Worm (Caenorhabditis elegans) whole organism, L3 larva: ENCODE results near the gene C50B6.7.

ENCODE experiments used
- R02D3.7 ChIP-seq: fragments of 150-350 bp; optimal IDR thresholded peaks from 2 replicates; lab custom pipeline; 2014; ENCODE audit warnings: missing biosample characterization, missing genetic modification characterization
- ZK546.5 ChIP-seq: sonication (generic microtip); optimal IDR thresholded peaks from 2 replicates; lab custom pipeline; 2017; ENCODE audit warnings: missing biosample characterization, missing genetic modification characterization
- aly-2 ChIP-seq: fragments of 150-350 bp; optimal IDR thresholded peaks from 2 replicates; lab custom pipeline; 2014; ENCODE audit warnings: missing biosample characterization, missing genetic modification characterization
- ama-1 ChIP-seq: fragments of 150-350 bp; optimal IDR thresholded peaks from 2 replicates; lab custom pipeline; 2018
- ceh-16 ChIP-seq: sonication (generic microtip); optimal IDR thresholded peaks from 2 replicates; lab custom pipeline; 2017; ENCODE audit warnings: missing biosample characterization, missing genetic modification characterization
- ceh-28 ChIP-seq: fragments of 150-350 bp; optimal IDR thresholded peaks from 2 replicates; lab custom pipeline; 2014; ENCODE audit warnings: missing biosample characterization, missing genetic modification reagents, missing genetic modification characterization
- ceh-82 ChIP-seq: fragments of 150-350 bp; optimal IDR thresholded peaks from 2 replicates; lab custom pipeline; 2014; ENCODE audit warnings: missing biosample characterization, missing genetic modification characterization
- ceh-9 ChIP-seq: sonication (generic microtip); optimal IDR thresholded peaks from 2 replicates; lab custom pipeline; 2018; ENCODE audit warnings: missing biosample characterization, missing genetic modification characterization
- daf-12 ChIP-seq: fragments of 150-350 bp; optimal IDR thresholded peaks from 2 replicates; lab custom pipeline; 2014; ENCODE audit warnings: missing biosample characterization, missing genetic modification reagents, missing genetic modification characterization
- egl-27 ChIP-seq: sonication (generic microtip); optimal IDR thresholded peaks from 4 replicates; lab custom pipeline; 2017; ENCODE audit warnings: missing biosample characterization, missing genetic modification reagents, missing genetic modification characterization
- egl-5 ChIP-seq: fragments of 150-350 bp; optimal IDR thresholded peaks from 2 replicates; lab custom pipeline; 2017; ENCODE audit warnings: missing biosample characterization, missing genetic modification reagents, missing genetic modification characterization, inconsistent platforms
- elt-1 ChIP-seq: fragments of 150-350 bp; optimal IDR thresholded peaks from 2 replicates; lab custom pipeline; 2014; ENCODE audit warnings: missing biosample characterization, missing genetic modification characterization
- elt-2 ChIP-seq: sonication (generic microtip); optimal IDR thresholded peaks from 2 replicates; lab custom pipeline; 2016; ENCODE audit warnings: missing genetic modification reagents, mild to moderate bottlenecking, missing genetic modification characterization, missing compliant biosample characterization
- elt-3 ChIP-seq, 3 experiments: fragments of 150-350 bp in 1 of 3; sonication (generic microtip) in 2 of 3; optimal IDR thresholded peaks; 2 replicates in 2 of 3; 4 replicates in 1 of 3; lab custom pipeline; 2014 to 2017; ENCODE audit warnings: missing biosample characterization in 3 of 3, missing genetic modification characterization in 3 of 3
- eor-1 ChIP-seq, 2 experiments: fragments of 150-350 bp; optimal IDR thresholded peaks; 2 replicates each; lab custom pipeline; 2014 to 2018; ENCODE audit warnings: missing biosample characterization in 2 of 2, missing genetic modification characterization in 2 of 2
- fkh-10 ChIP-seq: sonication (generic microtip); optimal IDR thresholded peaks from 2 replicates; lab custom pipeline; 2017; ENCODE audit warnings: missing biosample characterization, missing genetic modification reagents, missing genetic modification characterization
- fkh-2 ChIP-seq: fragments of 150-350 bp; optimal IDR thresholded peaks from 2 replicates; lab custom pipeline; 2014; ENCODE audit warnings: missing biosample characterization, missing genetic modification reagents, missing genetic modification characterization
- fos-1 ChIP-seq: fragments of 150-350 bp; optimal IDR thresholded peaks from 2 replicates; lab custom pipeline; 2014; ENCODE audit warnings: missing biosample characterization, missing genetic modification characterization
- hmg-11 ChIP-seq: sonication (generic microtip); optimal IDR thresholded peaks from 2 replicates; lab custom pipeline; 2016; ENCODE audit warnings: missing genetic modification characterization, missing compliant biosample characterization
- jun-1 ChIP-seq: fragments of 150-350 bp; optimal IDR thresholded peaks from 2 replicates; lab custom pipeline; 2014; ENCODE audit warnings: missing biosample characterization, missing genetic modification reagents, missing genetic modification characterization
- lin-15B ChIP-seq: fragments of 150-350 bp; optimal IDR thresholded peaks from 2 replicates; lab custom pipeline; 2014; ENCODE audit warnings: missing biosample characterization, missing genetic modification characterization
- lin-39 ChIP-seq: fragments of 150-350 bp; optimal IDR thresholded peaks from 2 replicates; lab custom pipeline; 2018; ENCODE audit warnings: missing biosample characterization, missing genetic modification reagents, missing genetic modification characterization
- lsy-12 ChIP-seq: sonication (generic microtip); optimal IDR thresholded peaks from 2 replicates; lab custom pipeline; 2016; ENCODE audit warnings: mild to moderate bottlenecking, missing genetic modification characterization, missing compliant biosample characterization
- mdl-1 ChIP-seq: fragments of 150-350 bp; optimal IDR thresholded peaks from 2 replicates; lab custom pipeline; 2014; ENCODE audit warnings: missing biosample characterization, missing genetic modification characterization
- mml-1 ChIP-seq: fragments of 150-350 bp; sonication (generic microtip); optimal IDR thresholded peaks from 3 replicates; lab custom pipeline; 2014; ENCODE audit warnings: missing biosample characterization, missing genetic modification characterization
- nfya-1 ChIP-seq: sonication (generic microtip); optimal IDR thresholded peaks from 2 replicates; lab custom pipeline; 2017; ENCODE audit warnings: missing genetic modification characterization, mild to moderate bottlenecking, missing compliant biosample characterization, antibody characterized with exemption, moderate library complexity; ENCODE audit not compliant: insufficient read depth
- nhr-11 ChIP-seq: fragments of 150-350 bp; optimal IDR thresholded peaks from 2 replicates; lab custom pipeline; 2014; ENCODE audit warnings: missing biosample characterization, missing genetic modification characterization
- nhr-12 ChIP-seq: fragments of 150-350 bp; optimal IDR thresholded peaks from 2 replicates; lab custom pipeline; 2014; ENCODE audit warnings: missing biosample characterization, missing genetic modification characterization
- nhr-23 ChIP-seq: fragments of 150-350 bp; optimal IDR thresholded peaks from 2 replicates; lab custom pipeline; 2014; ENCODE audit warnings: missing biosample characterization, missing genetic modification reagents, missing genetic modification characterization
- nhr-237 ChIP-seq: fragments of 150-350 bp; optimal IDR thresholded peaks from 2 replicates; lab custom pipeline; 2014; ENCODE audit warnings: missing biosample characterization, missing genetic modification characterization
- nhr-25 ChIP-seq: sonication (generic microtip); optimal IDR thresholded peaks from 2 replicates; lab custom pipeline; 2017; ENCODE audit warnings: missing biosample characterization, missing genetic modification characterization
- nhr-28 ChIP-seq: fragments of 150-350 bp; optimal IDR thresholded peaks from 2 replicates; lab custom pipeline; 2014; ENCODE audit warnings: missing biosample characterization, missing genetic modification characterization
- nhr-43 ChIP-seq: sonication (generic microtip); optimal IDR thresholded peaks from 2 replicates; lab custom pipeline; 2016; ENCODE audit warnings: mild to moderate bottlenecking, missing genetic modification characterization, missing compliant biosample characterization; ENCODE audit not compliant: poor library complexity, severe bottlenecking
- nhr-67 ChIP-seq: fragments of 150-350 bp; optimal IDR thresholded peaks from 2 replicates; lab custom pipeline; 2014; ENCODE audit warnings: missing biosample characterization, missing genetic modification characterization
- nhr-76 ChIP-seq: fragments of 150-350 bp; sonication (generic microtip); optimal IDR thresholded peaks from 5 replicates; lab custom pipeline; 2014; ENCODE audit warnings: missing biosample characterization, missing genetic modification characterization
- nhr-77 ChIP-seq: fragments of 150-350 bp; optimal IDR thresholded peaks from 2 replicates; lab custom pipeline; 2014; ENCODE audit warnings: missing biosample characterization, missing genetic modification characterization
- pha-4 ChIP-seq: fragments of 150-350 bp; optimal IDR thresholded peaks from 2 replicates; lab custom pipeline; 2014; ENCODE audit warnings: missing biosample characterization, missing genetic modification reagents, missing genetic modification characterization
- pqm-1 ChIP-seq: fragments of 150-350 bp; optimal IDR thresholded peaks from 2 replicates; lab custom pipeline; 2017; ENCODE audit warnings: missing biosample characterization, missing genetic modification characterization, inconsistent platforms
- sea-2 ChIP-seq: fragments of 150-350 bp; sonication (generic microtip); optimal IDR thresholded peaks from 4 replicates; lab custom pipeline; 2014; ENCODE audit warnings: missing biosample characterization, missing genetic modification reagents, missing genetic modification characterization
- skn-1 ChIP-seq: fragments of 150-350 bp; optimal IDR thresholded peaks from 2 replicates; lab custom pipeline; 2014; ENCODE audit warnings: missing biosample characterization, missing genetic modification characterization
- snpc-4 ChIP-seq: fragments of 150-350 bp; optimal IDR thresholded peaks from 2 replicates; lab custom pipeline; 2014; ENCODE audit warnings: missing biosample characterization, missing genetic modification characterization
- tbx-2 ChIP-seq: sonication (generic microtip); optimal IDR thresholded peaks from 2 replicates; lab custom pipeline; 2016; ENCODE audit warnings: mild to moderate bottlenecking, missing genetic modification characterization, missing compliant biosample characterization
- unc-39 ChIP-seq: sonication (generic microtip); optimal IDR thresholded peaks from 4 replicates; lab custom pipeline; 2017; ENCODE audit warnings: missing biosample characterization, missing genetic modification characterization
- unc-62 ChIP-seq: fragments of 150-350 bp; sonication (generic microtip); optimal IDR thresholded peaks from 4 replicates; lab custom pipeline; 2014; ENCODE audit warnings: missing biosample characterization, missing genetic modification reagents, missing genetic modification characterization
- zag-1 ChIP-seq: fragments of 150-350 bp; optimal IDR thresholded peaks from 2 replicates; lab custom pipeline; 2014; ENCODE audit warnings: missing biosample characterization, missing genetic modification characterization
- ztf-11 ChIP-seq: fragments of 150-350 bp; optimal IDR thresholded peaks from 2 replicates; lab custom pipeline; 2014; ENCODE audit warnings: missing biosample characterization, missing genetic modification characterization
- ztf-4 ChIP-seq: fragments of 150-350 bp; optimal IDR thresholded peaks from 2 replicates; lab custom pipeline; 2014; ENCODE audit warnings: missing biosample characterization, missing genetic modification characterization

The C50B6.7 gene

ce11 chrV:13373643-13374042, 48.9 kb upstream of the C50B6.7 start:
- no peak for TF ChIP-seq lsy-12 (tag; lab: Kevin White, UChicago)
- no peak for TF ChIP-seq ceh-28 (tag; lab: Kevin White, UChicago)
- TF ChIP-seq jun-1 (tag; lab: Kevin White, UChicago): peak; percentile 62
- no peak for TF ChIP-seq hmg-11 (tag; lab: Kevin White, UChicago)
- peak; percentile 64 for TF ChIP-seq pha-4 (tag; lab: Kevin White, UChicago)
- TF ChIP-seq pqm-1: peak; percentile 70
- TF ChIP-seq nhr-25 (tag; lab: Kevin White, UChicago): no peak
- peak; percentile 98 for TF ChIP-seq elt-2 (tag; lab: Kevin White, UChicago)
- no peak for TF ChIP-seq nhr-43 (tag; lab: Kevin White, UChicago)
- no peak for TF ChIP-seq skn-1 (tag; lab: Kevin White, UChicago)
- no peak for TF ChIP-seq nhr-76 (tag; lab: Kevin White, UChicago)
- TF ChIP-seq unc-39 (tag; lab: Kevin White, UChicago): no peak
- TF ChIP-seq sea-2: no peak
- peak; percentile 67 for TF ChIP-seq nhr-23 (tag; lab: Kevin White, UChicago)
- TF ChIP-seq ceh-16 (tag; lab: Kevin White, UChicago): no peak

- TF ChIP-seq elt-2 (tag; lab: Kevin White, UChicago): peak; percentile 93
- TF ChIP-seq pha-4 (tag; lab: Kevin White, UChicago): no peak
- peak; percentile 66 for TF ChIP-seq pqm-1
- no peak for TF ChIP-seq R02D3.7
- TF ChIP-seq, all 47 proteins: peak for 2
Measured at ce11 chrV:13372821-13373220, 48.0 kb upstream of the C50B6.7 start.

DNA sequence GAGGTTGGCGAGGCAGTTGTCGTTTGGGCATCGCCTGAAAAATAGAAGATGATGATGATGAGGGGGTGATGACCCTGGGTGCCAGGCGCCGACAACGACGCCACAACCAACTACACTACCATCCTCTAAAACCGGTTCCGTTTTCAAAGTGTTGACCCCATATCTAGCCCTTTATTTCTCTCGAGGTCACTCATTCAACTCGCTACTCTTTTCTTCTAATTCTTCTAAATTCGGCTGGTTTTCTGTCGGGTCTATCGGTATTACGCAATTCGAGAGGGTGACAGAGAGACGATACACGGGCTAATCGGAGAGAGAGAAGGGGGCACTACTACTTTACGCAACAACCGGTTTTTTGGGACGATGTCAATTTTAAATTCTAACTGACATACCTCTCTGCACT, 46.6 kb upstream of the C50B6.7 start:
- TF ChIP-seq lin-39 (no peak), elt-2 (tag; lab: Kevin White, UChicago) (peak; percentile 1), pha-4 (tag; lab: Kevin White, UChicago) (no peak), fkh-10 (GFP tag; lab: Kevin White, UChicago) (no peak), zag-1 (tag; lab: Kevin White, UChicago) (no peak), fkh-2 (tag; lab: Kevin White, UChicago) (no peak), nhr-76 (tag; lab: Kevin White, UChicago) (no peak), tbx-2 (tag; lab: Kevin White, UChicago) (peak; percentile 69), unc-39 (tag; lab: Kevin White, UChicago) (no peak), mdl-1 (tag; lab: Kevin White, UChicago) (peak; percentile 12), lin-15B (no peak), elt-3 (tag; optimal IDR thresholded peaks at IDR 0.05; lab: Kevin White, UChicago) (peak in 2 of 3 experiments; percentile 59 to 81), jun-1 (tag; lab: Kevin White, UChicago) (peak; percentile 41), nhr-12 (tag; lab: Kevin White, UChicago) (no peak), ZK546.5 (tag; lab: Kevin White, UChicago) (no peak), unc-62 (peak; percentile 43), R02D3.7 (no peak), nhr-43 (tag; lab: Kevin White, UChicago) (peak; percentile 86), ceh-16 (tag; lab: Kevin White, UChicago) (no peak), ztf-11 (no peak), nhr-237 (no peak), ztf-4 (tag; lab: Kevin White, UChicago) (no peak), snpc-4 (tag; lab: Kevin White, UChicago) (peak; percentile 13), nhr-67 (no peak), hmg-11 (tag; lab: Kevin White, UChicago) (no peak), skn-1 (tag; lab: Kevin White, UChicago) (no peak), ceh-28 (tag; lab: Kevin White, UChicago) (peak; percentile 46), nhr-77 (tag; lab: Kevin White, UChicago) (no peak), nfya-1 (tag; lab: Kevin White, UChicago) (peak; percentile 13), nhr-25 (tag; lab: Kevin White, UChicago) (peak; percentile 99), ceh-82 (tag; lab: Kevin White, UChicago) (no peak), aly-2 (tag; lab: Kevin White, UChicago) (no peak), egl-27 (peak; percentile 50), nhr-23 (tag; lab: Kevin White, UChicago) (peak; percentile 99), egl-5 (tag; lab: Kevin White, UChicago) (peak; percentile 64), daf-12 (tag; lab: Kevin White, UChicago) (no peak), nhr-28 (tag; lab: Kevin White, UChicago) (no peak), fos-1 (tag; lab: Kevin White, UChicago) (no peak), ceh-9 (no peak), mml-1 (tag; lab: Kevin White, UChicago) (no peak), nhr-11 (tag; lab: Kevin White, UChicago) (no peak), elt-1 (tag; lab: Kevin White, UChicago) (peak; percentile 57), lsy-12 (tag; lab: Kevin White, UChicago) (peak; percentile 23), eor-1 (tag; optimal IDR thresholded peaks at IDR 0.05; lab: Kevin White, UChicago) (peak in 1 of 2 experiments; percentile 39), sea-2 (no peak), pqm-1 (no peak), ama-1 (lab: Kevin White, UChicago) (no peak)
